Worm (Caenorhabditis elegans): ENCODE data around the gene nlp-41.

- TF ChIP-seq ets-7 (tag; optimal IDR thresholded peaks at IDR 0.05): no peak
- no peak for TF ChIP-seq hmg-4 (GFP tag; optimal IDR thresholded peaks at IDR 0.05)
- TF ChIP-seq F13C5.2 (tag; optimal IDR thresholded peaks at IDR 0.05): no peak
- TF ChIP-seq sea-1 (GFP tag; conservative IDR thresholded peaks at IDR 0.05): no peak
- no peak for TF ChIP-seq flt-1 (GFP tag; IDR thresholded peaks at IDR 0.05)
- TF ChIP-seq aly-1 (tag; optimal IDR thresholded peaks at IDR 0.05): no peak
- TF ChIP-seq ama-1 (optimal IDR thresholded peaks at IDR 0.05): no peak
These were observed 19.9 kb downstream of the nlp-41 start for ce11 chrII:14570541-14571160.
